Fruit fly (Drosophila melanogaster): ENCODE measurements around the gene alph.

Gene alph

DNA sequence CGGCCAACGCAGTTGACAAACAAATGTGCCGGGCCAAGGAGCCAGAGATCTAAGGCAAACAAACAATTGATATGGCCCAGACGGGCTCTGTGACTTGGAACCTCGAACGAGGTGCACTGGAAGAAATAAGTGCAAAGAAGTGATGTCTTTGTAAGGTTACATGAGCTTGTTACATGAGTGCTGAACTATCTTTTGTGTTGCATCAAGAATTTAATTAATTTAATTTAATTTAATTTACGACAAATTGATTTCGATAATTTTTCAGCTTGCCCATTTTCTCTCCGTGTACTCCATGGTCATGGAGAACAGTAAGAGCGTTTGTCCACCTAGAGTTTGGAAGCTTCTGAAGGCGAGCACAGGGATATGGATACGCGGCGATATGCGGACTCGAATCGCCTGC is 41.7 kb upstream of the alph start (continued):
- TF ChIP-seq ara (GFP tag; IDR thresholded peaks at IDR 0.05): peak; percentile 32; the same call in 1 of the 2 replicates
- TF ChIP-seq twi (tag; optimal IDR thresholded peaks at IDR 0.05): no peak
- no peak for TF ChIP-seq org-1 (GFP tag; optimal IDR thresholded peaks at IDR 0.05)
- no peak for TF ChIP-seq Opbp (GFP tag; IDR thresholded peaks at IDR 0.05; ENCODE audit: partially characterized antibody)
- TF ChIP-seq dm (GFP tag; optimal IDR thresholded peaks at IDR 0.05): no peak
- no peak for TF ChIP-seq Sry-β (GFP tag; optimal IDR thresholded peaks at IDR 0.05)
- TF ChIP-seq Hr3 (GFP tag; optimal IDR thresholded peaks at IDR 0.05): no peak
- no peak for TF ChIP-seq psq (GFP tag; optimal IDR thresholded peaks at IDR 0.05)
- no peak for TF ChIP-seq CG8388 (GFP tag; optimal IDR thresholded peaks at IDR 0.05)
- TF ChIP-seq CG10462 (GFP tag; optimal IDR thresholded peaks at IDR 0.05): no peak
- TF ChIP-seq stc (GFP tag; IDR thresholded peaks at IDR 0.05): no peak
- TF ChIP-seq CG13296 (GFP tag; optimal IDR thresholded peaks at IDR 0.05): no peak
- TF ChIP-seq CG43689 (GFP tag; IDR thresholded peaks at IDR 0.05): no peak
- TF ChIP-seq CG10959 (GFP tag; IDR thresholded peaks at IDR 0.05): peak; percentile 45; the same call in 1 of the 2 replicates
- no peak for TF ChIP-seq CG15514 (GFP tag; optimal IDR thresholded peaks at IDR 0.05)
- TF ChIP-seq CG17612 (GFP tag; IDR thresholded peaks at IDR 0.05): no peak
- no peak for TF ChIP-seq Vsx1 (GFP tag; optimal IDR thresholded peaks at IDR 0.05)
- no peak for TF ChIP-seq btn (GFP tag; optimal IDR thresholded peaks at IDR 0.05)
- TF ChIP-seq CG17359 (tag; optimal IDR thresholded peaks at IDR 0.05): no peak
- TF ChIP-seq CG13894 (tag; optimal IDR thresholded peaks at IDR 0.05): no peak
- 0 out of 2 replicates have a peak, but pooled peaks have one; percentile 18 for TF ChIP-seq sens-2 (GFP tag; IDR thresholded peaks at IDR 0.05)
- TF ChIP-seq nau (GFP tag; optimal IDR thresholded peaks at IDR 0.05): no peak
- no peak for TF ChIP-seq HLHmδ (GFP tag; optimal IDR thresholded peaks at IDR 0.05)
- no peak for TF ChIP-seq pros (GFP tag; optimal IDR thresholded peaks at IDR 0.05)
- TF ChIP-seq Usf (GFP tag; optimal IDR thresholded peaks at IDR 0.05): peak; percentile 9
- no peak for TF ChIP-seq CG10209 (GFP tag; optimal IDR thresholded peaks at IDR 0.05)
- TF ChIP-seq CG3726 (GFP tag; IDR thresholded peaks at IDR 0.05): no peak
- TF ChIP-seq Hmx (GFP tag; optimal IDR thresholded peaks at IDR 0.05): no peak
- TF ChIP-seq Dp (GFP tag; optimal IDR thresholded peaks at IDR 0.05): no peak
- peak; percentile 33 for TF ChIP-seq CG2712 (tag; optimal IDR thresholded peaks at IDR 0.05)
- no peak for TF ChIP-seq peb (GFP tag; IDR thresholded peaks at IDR 0.05)
- TF ChIP-seq CG1603 (tag; optimal IDR thresholded peaks at IDR 0.05): peak; percentile 53
- no peak for TF ChIP-seq ewg (GFP tag; optimal IDR thresholded peaks at IDR 0.05)
- no peak for TF ChIP-seq salm (tag; optimal IDR thresholded peaks at IDR 0.05)
- TF ChIP-seq E2f2 (GFP tag; IDR thresholded peaks at IDR 0.05): no peak
- TF ChIP-seq Hr78 (GFP tag; optimal IDR thresholded peaks at IDR 0.05): no peak
- TF ChIP-seq Ada2b (GFP tag; IDR thresholded peaks at IDR 0.05): no peak
- TF ChIP-seq zen (tag; optimal IDR thresholded peaks at IDR 0.05): peak; percentile 56
- no peak for TF ChIP-seq zf30C (GFP tag; optimal IDR thresholded peaks at IDR 0.05)
- no peak for TF ChIP-seq odd (GFP tag; optimal IDR thresholded peaks at IDR 0.05)
- no peak for TF ChIP-seq Trl (optimal IDR thresholded peaks at IDR 0.05)
- TF ChIP-seq Trl (GFP tag; optimal IDR thresholded peaks at IDR 0.05): peak; percentile 19
- TF ChIP-seq Ets65A (GFP tag): no peak

DNA sequence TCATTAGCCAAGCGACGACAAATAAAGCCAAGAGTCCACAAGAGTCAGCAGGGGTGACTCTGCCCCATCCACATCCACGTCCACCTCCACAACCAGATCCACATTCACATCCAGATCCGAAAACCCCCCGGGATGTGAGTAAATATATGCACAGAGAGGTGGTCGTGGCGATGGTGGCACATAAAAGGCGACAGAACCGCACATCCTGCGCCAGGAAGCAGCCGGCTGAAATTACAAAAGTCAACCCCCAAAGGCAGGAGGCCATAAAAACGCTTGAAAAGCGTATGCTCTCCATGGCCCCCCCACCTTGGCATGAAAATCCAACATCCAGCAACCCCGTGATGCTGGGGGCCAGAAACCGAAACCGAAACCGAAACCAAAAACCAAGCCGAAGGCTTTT is 40.9 kb upstream of the alph start:
- TF ChIP-seq Deaf1 (tag; optimal IDR thresholded peaks at IDR 0.05) (peak; percentile 45), prd (optimal IDR thresholded peaks at IDR 0.05) (no peak), prd (GFP tag; IDR thresholded peaks at IDR 0.05) (no peak), Eip74EF (GFP tag; optimal IDR thresholded peaks at IDR 0.05) (no peak), CG3281 (GFP tag; optimal IDR thresholded peaks at IDR 0.05) (no peak), disco-r (GFP tag; optimal IDR thresholded peaks at IDR 0.05) (no peak), abd-A (tag; optimal IDR thresholded peaks at IDR 0.05) (peak; percentile 77), Ets65A (GFP tag) (peak; percentile 70)

Data from whole organism, embryonic.